Worm (Caenorhabditis elegans) whole organism, mixed stage, embryonic: ENCODE results near the gene Y51H4A.24.

Experiments used
- bed-3 ChIP-seq: fragments of 200-800 bp; sonication (Bioruptor generic); optimal IDR thresholded peaks from 3 replicates; lab custom pipeline; 2018; ENCODE audit warnings: mild to moderate bottlenecking, missing genetic modification characterization, moderate library complexity, missing compliant biosample characterization
- lin-32 ChIP-seq: fragments of 200-800 bp; sonication (Bioruptor generic); optimal IDR thresholded peaks from 2 replicates; lab custom pipeline; 2018; ENCODE audit warnings: mild to moderate bottlenecking, missing genetic modification characterization, missing compliant biosample characterization
- mep-1 ChIP-seq: fragments of 150-350 bp; optimal IDR thresholded peaks from 2 replicates; lab custom pipeline; 2017; ENCODE audit warnings: missing biosample characterization, missing genetic modification reagents, missing genetic modification characterization, inconsistent platforms
- nhr-2 ChIP-seq: fragments of 150-350 bp; optimal IDR thresholded peaks from 2 replicates; lab custom pipeline; 2014; ENCODE audit warnings: missing biosample characterization, missing genetic modification characterization
- unc-62 ChIP-seq: fragments of 150-350 bp; optimal IDR thresholded peaks from 2 replicates; lab custom pipeline; 2014; ENCODE audit warnings: missing biosample characterization, missing genetic modification reagents, missing genetic modification characterization
- zip-8 ChIP-seq: fragments of 150-350 bp; optimal IDR thresholded peaks from 2 replicates; lab custom pipeline; 2014; ENCODE audit warnings: missing biosample characterization, missing genetic modification characterization

DNA sequence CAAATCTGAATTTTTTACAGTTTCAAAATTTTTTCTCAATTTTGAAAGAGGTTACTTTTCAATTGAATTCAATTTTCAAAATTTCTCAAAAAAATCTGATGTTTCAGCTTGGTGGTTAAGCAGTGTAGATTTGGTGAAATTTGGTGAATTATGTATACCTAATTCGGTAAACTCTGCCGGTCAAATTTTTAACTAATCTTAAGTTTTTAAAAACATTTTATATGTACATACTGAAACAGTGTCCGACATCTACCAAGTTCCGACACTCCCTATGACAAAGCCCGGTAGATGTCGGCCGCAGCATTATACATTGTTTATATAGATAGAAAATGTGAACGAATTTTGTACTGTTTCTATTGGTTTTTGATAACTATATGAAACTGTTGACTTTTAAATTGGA lies 33.7 kb downstream of the Y51H4A.24 start:
- TF ChIP-seq unc-62 = no peak
- TF ChIP-seq mep-1 = no peak
- TF ChIP-seq nhr-2 (tag; lab: Kevin White, UChicago) = no peak
- no peak for TF ChIP-seq lin-32 (GFP tag; lab: Kevin White, UChicago)
- TF ChIP-seq zip-8 (tag; lab: Kevin White, UChicago) = no peak
- no peak for TF ChIP-seq bed-3 (GFP tag; lab: Kevin White, UChicago)
